Fruit fly (Drosophila melanogaster): Measurements from ENCODE around the gene CG13110.

The CG13110 gene

dm6 chr2L:9387240-9387672, 37.0 kb downstream of the CG13110 start, which contains the start of gene Aldh (continued):
- TF ChIP-seq acj6 (GFP tag; optimal IDR thresholded peaks at IDR 0.05), result peak; percentile 69
- peak; percentile 33 for TF ChIP-seq net (GFP tag; optimal IDR thresholded peaks at IDR 0.05)
- TF ChIP-seq ss (GFP tag; optimal IDR thresholded peaks at IDR 0.05), result peak in 1 of 2 experiments; percentile 64
- TF ChIP-seq vri (GFP tag; optimal IDR thresholded peaks at IDR 0.05), result no peak
- TF ChIP-seq Eip93F (GFP tag; optimal IDR thresholded peaks at IDR 0.05), result no peak
- TF ChIP-seq dsx (GFP tag; optimal IDR thresholded peaks at IDR 0.05; ENCODE audit: poor library complexity, severe bottlenecking), result peak; percentile 62
- TF ChIP-seq CG11902 (GFP tag; optimal IDR thresholded peaks at IDR 0.05), result no peak
- TF ChIP-seq Lpt (GFP tag; optimal IDR thresholded peaks at IDR 0.05), result no peak
- peak; percentile 65; the same call in 2 of the 3 replicates for TF ChIP-seq eg (GFP tag; IDR thresholded peaks at IDR 0.05)
- peak; percentile 52 for TF ChIP-seq CG4318 (GFP tag; optimal IDR thresholded peaks at IDR 0.05)
- peak; percentile 53 for TF ChIP-seq CG6808 (GFP tag; optimal IDR thresholded peaks at IDR 0.05)
- no peak for TF ChIP-seq Hr38 (GFP tag; optimal IDR thresholded peaks at IDR 0.05)
- peak; percentile 16 for TF ChIP-seq CG7368 (GFP tag; optimal IDR thresholded peaks at IDR 0.05)
- TF ChIP-seq CG3032 (tag; optimal IDR thresholded peaks at IDR 0.05), result peak; percentile 73
- no peak for TF ChIP-seq Ets21C (GFP tag; optimal IDR thresholded peaks at IDR 0.05)
- TF ChIP-seq CG10669 (GFP tag; optimal IDR thresholded peaks at IDR 0.05), result peak; percentile 60
- TF ChIP-seq cyc (GFP tag; optimal IDR thresholded peaks at IDR 0.05), result no peak
- TF ChIP-seq spab (GFP tag; optimal IDR thresholded peaks at IDR 0.05), result peak; percentile 50
- no peak for TF ChIP-seq CG6854 (GFP tag; optimal IDR thresholded peaks at IDR 0.05)
- peak; percentile 65 for TF ChIP-seq CG15336 (GFP tag; IDR thresholded peaks at IDR 0.05)
- TF ChIP-seq CG8632 (GFP tag; optimal IDR thresholded peaks at IDR 0.05), result peak; percentile 60
- peak in 1 of 2 experiments; percentile 32 for TF ChIP-seq salr (GFP tag; optimal IDR thresholded peaks at IDR 0.05)
- no peak for TF ChIP-seq CG6792 (GFP tag; optimal IDR thresholded peaks at IDR 0.05)
- no peak for TF ChIP-seq Sox15 (GFP tag; optimal IDR thresholded peaks at IDR 0.05)
- no peak for TF ChIP-seq Smox (GFP tag; optimal IDR thresholded peaks at IDR 0.05)
- TF ChIP-seq CG1621 (tag; optimal IDR thresholded peaks at IDR 0.05), result peak; percentile 22
- TF ChIP-seq dac (GFP tag; optimal IDR thresholded peaks at IDR 0.05), result no peak
- no peak for TF ChIP-seq Eip75B (GFP tag; optimal IDR thresholded peaks at IDR 0.05)
- peak; percentile 41 for TF ChIP-seq fd59A (GFP tag; optimal IDR thresholded peaks at IDR 0.05)
- TF ChIP-seq Eip78C (GFP tag), result peak; percentile 82

dm6 chr2L:9388013-9388605, 37.8 kb downstream of the CG13110 start:
- peak; percentile 64 for TF ChIP-seq dac (GFP tag; optimal IDR thresholded peaks at IDR 0.05)
- TF ChIP-seq CG4318 (GFP tag; optimal IDR thresholded peaks at IDR 0.05), result peak; percentile 65
- TF ChIP-seq dsx (GFP tag; optimal IDR thresholded peaks at IDR 0.05; ENCODE audit: poor library complexity, severe bottlenecking), result peak; percentile 91
- TF ChIP-seq Hr39 (GFP tag; optimal IDR thresholded peaks at IDR 0.05), result peak; percentile 96
- peak; percentile 89 for TF ChIP-seq eg (GFP tag; IDR thresholded peaks at IDR 0.05)
- TF ChIP-seq CG6163 (GFP tag; IDR thresholded peaks at IDR 0.05), result peak; percentile 94
- TF ChIP-seq Sox102F (GFP tag; optimal IDR thresholded peaks at IDR 0.05), result peak; percentile 91
- TF ChIP-seq CG10631 (GFP tag; optimal IDR thresholded peaks at IDR 0.05), result peak; percentile 94
- peak; percentile 94 for TF ChIP-seq CG31627 (GFP tag; optimal IDR thresholded peaks at IDR 0.05)
- TF ChIP-seq CG11762 (GFP tag; optimal IDR thresholded peaks at IDR 0.05; ENCODE audit: insufficient read depth), result peak; percentile 80
- TF ChIP-seq CG32006 (GFP tag; optimal IDR thresholded peaks at IDR 0.05), result peak; percentile 86
- peak; percentile 95 for TF ChIP-seq CG1621 (tag; optimal IDR thresholded peaks at IDR 0.05)
- TF ChIP-seq CG9139 (GFP tag; optimal IDR thresholded peaks at IDR 0.05), result peak; percentile 81
- peak; percentile 49 for TF ChIP-seq Eip93F (GFP tag; optimal IDR thresholded peaks at IDR 0.05)
- TF ChIP-seq Met (GFP tag; optimal IDR thresholded peaks at IDR 0.05), result peak; percentile 98
- peak; percentile 70 for TF ChIP-seq CG8119 (GFP tag; IDR thresholded peaks at IDR 0.05)
- TF ChIP-seq Sox15 (GFP tag; optimal IDR thresholded peaks at IDR 0.05), result peak; percentile 92
- peak; percentile 75 for TF ChIP-seq CG11294 (GFP tag; IDR thresholded peaks at IDR 0.05)
- peak; percentile 86 for TF ChIP-seq fd85E (GFP tag; optimal IDR thresholded peaks at IDR 0.05)
- peak; percentile 95 for TF ChIP-seq acj6 (GFP tag; optimal IDR thresholded peaks at IDR 0.05)
- peak; percentile 91 for TF ChIP-seq CG16779 (tag; optimal IDR thresholded peaks at IDR 0.05)
- TF ChIP-seq CG15336 (GFP tag; IDR thresholded peaks at IDR 0.05), result peak; percentile 78
- TF ChIP-seq achi (GFP tag; optimal IDR thresholded peaks at IDR 0.05), result peak; percentile 91
- peak; percentile 88 for TF ChIP-seq Gug (GFP tag; IDR thresholded peaks at IDR 0.05)
- peak; percentile 90 for TF ChIP-seq CG3032 (tag; optimal IDR thresholded peaks at IDR 0.05)
- TF ChIP-seq Lpt (GFP tag; optimal IDR thresholded peaks at IDR 0.05), result peak; percentile 88
- peak; percentile 86 for TF ChIP-seq CG6808 (GFP tag; optimal IDR thresholded peaks at IDR 0.05)
- TF ChIP-seq spab (GFP tag; optimal IDR thresholded peaks at IDR 0.05), result peak; percentile 91
- peak; percentile 96 for TF ChIP-seq CG3919 (GFP tag; optimal IDR thresholded peaks at IDR 0.05)
- TF ChIP-seq net (GFP tag; optimal IDR thresholded peaks at IDR 0.05), result peak; percentile 93
- TF ChIP-seq esn (GFP tag; optimal IDR thresholded peaks at IDR 0.05), result peak; percentile 94
- TF ChIP-seq Hr38 (GFP tag; optimal IDR thresholded peaks at IDR 0.05), result no peak
